Worm (Caenorhabditis elegans): ENCODE results near the gene F14H8.5.

DNA sequence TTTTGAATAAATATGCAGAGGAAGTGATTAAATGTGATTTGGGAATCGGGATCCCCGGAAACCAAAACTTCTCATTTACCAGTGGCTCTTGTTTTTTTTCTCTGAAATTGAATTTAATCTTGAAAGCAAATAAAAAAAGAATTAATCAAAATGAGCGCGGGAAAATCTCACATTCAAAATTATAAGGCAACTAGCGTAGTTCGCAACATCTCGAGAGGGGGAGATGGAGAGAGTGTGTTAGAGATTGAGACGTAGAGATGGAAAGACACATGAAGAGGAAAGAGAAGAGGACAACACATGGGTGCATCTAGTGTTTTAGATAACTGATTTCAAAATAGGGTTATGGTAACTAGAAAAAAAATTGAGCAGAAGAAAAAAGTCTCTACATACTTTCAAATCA, 27.3 kb downstream of the F14H8.5 start, which contains the start of gene sdc-3:
- TF ChIP-seq nhr-76 (tag; optimal IDR thresholded peaks at IDR 0.05) (no peak), zag-1 (tag; optimal IDR thresholded peaks at IDR 0.05) (no peak), nhr-12 (tag; optimal IDR thresholded peaks at IDR 0.05) (no peak), elt-2 (tag; optimal IDR thresholded peaks at IDR 0.05) (no peak), mdl-1 (tag; optimal IDR thresholded peaks at IDR 0.05) (no peak), nhr-77 (tag; optimal IDR thresholded peaks at IDR 0.05) (no peak), nhr-237 (tag; optimal IDR thresholded peaks at IDR 0.05) (no peak), sptf-1 (tag; optimal IDR thresholded peaks at IDR 0.05) (no peak), aly-2 (tag; optimal IDR thresholded peaks at IDR 0.05) (no peak), ama-1 (optimal IDR thresholded peaks at IDR 0.05) (no peak), tbx-2 (tag; optimal IDR thresholded peaks at IDR 0.05) (no peak), irx-1 (tag; optimal IDR thresholded peaks at IDR 0.05) (no peak), nhr-84 (tag; optimal IDR thresholded peaks at IDR 0.05) (no peak)

Measured in whole organism, L1 larva.